Fruit fly (Drosophila melanogaster): ENCODE data around the gene CG31808.

The CG31808 gene

dm6 chr2L:16656692-16657109 is 59.3 kb downstream of the CG31808 start:
- TF ChIP-seq CG33017 (tag; optimal IDR thresholded peaks at IDR 0.05): peak; percentile 49
- peak; percentile 33 for TF ChIP-seq pad (GFP tag; optimal IDR thresholded peaks at IDR 0.05)
- TF ChIP-seq CG7101 (tag; optimal IDR thresholded peaks at IDR 0.05): peak; percentile 66
- TF ChIP-seq CG14711 (tag; optimal IDR thresholded peaks at IDR 0.05): peak; percentile 67
- TF ChIP-seq Clk (GFP tag; optimal IDR thresholded peaks at IDR 0.05): no peak
- TF ChIP-seq Crg-1 (GFP tag; optimal IDR thresholded peaks at IDR 0.05): no peak
- peak; percentile 41 for TF ChIP-seq toe (GFP tag; optimal IDR thresholded peaks at IDR 0.05)
- peak; percentile 32 for TF ChIP-seq tj (GFP tag; optimal IDR thresholded peaks at IDR 0.05)
- TF ChIP-seq cic (GFP tag; optimal IDR thresholded peaks at IDR 0.05): no peak
- TF ChIP-seq Hr96 (GFP tag; optimal IDR thresholded peaks at IDR 0.05): peak; percentile 28
- no peak for TF ChIP-seq CG11617 (GFP tag; optimal IDR thresholded peaks at IDR 0.05)
- peak; percentile 2 for TF ChIP-seq CG7045 (GFP tag; optimal IDR thresholded peaks at IDR 0.05)
- no peak for TF ChIP-seq cnc (optimal IDR thresholded peaks at IDR 0.05)
- TF ChIP-seq CG1620 (GFP tag; optimal IDR thresholded peaks at IDR 0.05): peak; percentile 22
- TF ChIP-seq CG5204 (GFP tag; optimal IDR thresholded peaks at IDR 0.05): peak; percentile 46

All from whole organism, adult.